Worm (Caenorhabditis elegans): ENCODE data around the gene bigr-1.

The bigr-1 gene

ce11 chrII:11149866-11150685 lies 31.4 kb upstream of the bigr-1 start (continued):
- TF ChIP-seq F26F4.8 (GFP tag; conservative IDR thresholded peaks at IDR 0.05) (0 out of 2 replicates have a peak, but pooled peaks have one; percentile 40), skn-1 (tag; optimal IDR thresholded peaks at IDR 0.05) (no peak), nhr-48 (tag; optimal IDR thresholded peaks at IDR 0.05) (peak; percentile 73), D1046.2 (GFP tag; IDR thresholded peaks at IDR 0.05) (0 out of 2 replicates have a peak, but pooled peaks have one; percentile 28), mep-1 (tag; optimal IDR thresholded peaks at IDR 0.05) (peak; percentile 79), Y75B8A.6 (GFP tag; IDR thresholded peaks at IDR 0.05) (peak; percentile 23; the same call in 1 of the 2 replicates), ceh-28 (tag; optimal IDR thresholded peaks at IDR 0.05) (no peak), lin-38 (GFP tag; IDR thresholded peaks at IDR 0.05) (peak; percentile 73), zip-2 (tag; optimal IDR thresholded peaks at IDR 0.05) (peak; percentile 7), nhr-77 (tag; optimal IDR thresholded peaks at IDR 0.05) (peak; percentile 98), mdl-1 (tag; optimal IDR thresholded peaks at IDR 0.05) (no peak)

ce11 chrII:11150976-11151375 lies 30.5 kb upstream of the bigr-1 start:
- no peak for TF ChIP-seq D1046.2 (GFP tag; IDR thresholded peaks at IDR 0.05)
- no peak for TF ChIP-seq F26F4.8 (GFP tag; conservative IDR thresholded peaks at IDR 0.05)
- no peak for TF ChIP-seq egl-43 (GFP tag; IDR thresholded peaks at IDR 0.05)
- no peak for TF ChIP-seq zfp-3 (GFP tag; conservative IDR thresholded peaks at IDR 0.05)
- TF ChIP-seq saeg-2 (GFP tag; IDR thresholded peaks at IDR 0.05): no peak
- peak; percentile 60 for TF ChIP-seq nhr-102 (tag; optimal IDR thresholded peaks at IDR 0.05)
- peak; percentile 69 for TF ChIP-seq nhr-77 (tag; optimal IDR thresholded peaks at IDR 0.05)
- TF ChIP-seq tra-1 (GFP tag; IDR thresholded peaks at IDR 0.05): peak; percentile 56; the same call in 1 of the 2 replicates
- no peak for TF ChIP-seq lin-39 (tag; optimal IDR thresholded peaks at IDR 0.05)
- TF ChIP-seq nhr-41 (GFP tag; IDR thresholded peaks at IDR 0.05): no peak
- TF ChIP-seq ZK337.2 (GFP tag; IDR thresholded peaks at IDR 0.05): no peak
- TF ChIP-seq arid-1 (GFP tag; conservative IDR thresholded peaks at IDR 0.05): no peak
- no peak for TF ChIP-seq snpc-1.2 (GFP tag; IDR thresholded peaks at IDR 0.05)
- TF ChIP-seq dmd-9 (GFP tag; IDR thresholded peaks at IDR 0.05): no peak
- no peak for TF ChIP-seq F10B5.3 (tag; optimal IDR thresholded peaks at IDR 0.05)
- TF ChIP-seq ceh-20 (GFP tag; IDR thresholded peaks at IDR 0.05): no peak
- peak; percentile 49 for TF ChIP-seq gei-8 (GFP tag; optimal IDR thresholded peaks at IDR 0.05)
- TF ChIP-seq hmg-1.1 (GFP tag; IDR thresholded peaks at IDR 0.05): no peak
- no peak for TF ChIP-seq zag-1 (tag; optimal IDR thresholded peaks at IDR 0.05)
- no peak for TF ChIP-seq nhr-25 (tag; optimal IDR thresholded peaks at IDR 0.05; ENCODE audit: borderline replicate concordance, insufficient read depth)
- TF ChIP-seq F49E8.2 (tag; optimal IDR thresholded peaks at IDR 0.05; ENCODE audit: borderline replicate concordance): no peak
- no peak for TF ChIP-seq unc-130 (GFP tag; optimal IDR thresholded peaks at IDR 0.05)
- TF ChIP-seq vab-7 (GFP tag; IDR thresholded peaks at IDR 0.05): no peak
- TF ChIP-seq pha-4 (GFP tag; IDR thresholded peaks at IDR 0.05): no peak
- TF ChIP-seq pha-4 (tag; optimal IDR thresholded peaks at IDR 0.05): no peak
- no peak for TF ChIP-seq cey-2 (tag; optimal IDR thresholded peaks at IDR 0.05; ENCODE audit: borderline replicate concordance, insufficient read depth)
- no peak for TF ChIP-seq Y5F2A.4 (GFP tag; optimal IDR thresholded peaks at IDR 0.05)
- TF ChIP-seq nhr-42 (GFP tag; IDR thresholded peaks at IDR 0.05): no peak
- no peak for TF ChIP-seq F37D6.2 (tag; optimal IDR thresholded peaks at IDR 0.05)
- TF ChIP-seq attf-4 (tag; optimal IDR thresholded peaks at IDR 0.05): no peak
- no peak for TF ChIP-seq ceh-28 (tag; optimal IDR thresholded peaks at IDR 0.05)
- TF ChIP-seq mdt-29 (GFP tag; IDR thresholded peaks at IDR 0.05): peak; percentile 87
- peak; percentile 49; the same call in 1 of the 2 replicates for TF ChIP-seq php-3 (GFP tag; IDR thresholded peaks at IDR 0.05)
- no peak for TF ChIP-seq madf-5 (GFP tag; IDR thresholded peaks at IDR 0.05)
- no peak for TF ChIP-seq nhr-237 (tag; optimal IDR thresholded peaks at IDR 0.05)
- no peak for TF ChIP-seq ceh-32 (tag; optimal IDR thresholded peaks at IDR 0.05; ENCODE audit: poor library complexity)
- no peak for TF ChIP-seq ctbp-1 (GFP tag; IDR thresholded peaks at IDR 0.05)
- TF ChIP-seq ces-1 (GFP tag; optimal IDR thresholded peaks at IDR 0.05): no peak
- no peak for TF ChIP-seq nhr-6 (tag; optimal IDR thresholded peaks at IDR 0.05)
- no peak for TF ChIP-seq spr-1 (tag; optimal IDR thresholded peaks at IDR 0.05)
